Worm (Caenorhabditis elegans) whole organism, late embryonic: ENCODE measurements around the gene mab-3.

ENCODE experiments used
- C38D4.7 ChIP-seq: fragments of 200-800 bp; sonication (Bioruptor generic); optimal IDR thresholded peaks from 2 replicates; lab custom pipeline; 2018; ENCODE audit warnings: mild to moderate bottlenecking, missing genetic modification characterization, moderate library complexity, missing compliant biosample characterization
- mec-3 ChIP-seq: sonication (generic microtip); optimal IDR thresholded peaks from 2 replicates; lab custom pipeline; 2016; ENCODE audit warnings: borderline replicate concordance, missing genetic modification characterization, missing compliant biosample characterization
- tbx-2 ChIP-seq: sonication (generic microtip); optimal IDR thresholded peaks from 2 replicates; lab custom pipeline; 2016; ENCODE audit warnings: missing genetic modification characterization, missing compliant biosample characterization

ce11 chrII:9686663-9687193, 45.2 kb upstream of the mab-3 start, which contains the start of gene ZK1320.9:
- TF ChIP-seq C38D4.7 (GFP tag; lab: Kevin White, UChicago) (no peak), mec-3 (tag; lab: Kevin White, UChicago) (no peak), tbx-2 (tag; lab: Kevin White, UChicago) (no peak)
